Worm (Caenorhabditis elegans): ENCODE measurements around the gene C17G10.10.

ce11 chrII:5549746-5550145, 49.4 kb downstream of the C17G10.10 start, which contains the start of gene C17C3.6:
- no peak for TF ChIP-seq pag-3 (tag; optimal IDR thresholded peaks at IDR 0.05; ENCODE audit: borderline replicate concordance, insufficient read depth)
- no peak for TF ChIP-seq lin-39 (tag; optimal IDR thresholded peaks at IDR 0.05)
- TF ChIP-seq nhr-11 (tag; optimal IDR thresholded peaks at IDR 0.05), result no peak
- TF ChIP-seq efl-1 (optimal IDR thresholded peaks at IDR 0.05), result no peak
- no peak for TF ChIP-seq efl-1 (GFP tag; optimal IDR thresholded peaks at IDR 0.05 in 1 of 2)
- no peak for TF ChIP-seq ztf-11 (tag; optimal IDR thresholded peaks at IDR 0.05)
- no peak for TF ChIP-seq lir-3 (tag; optimal IDR thresholded peaks at IDR 0.05; ENCODE audit: poor library complexity)
- TF ChIP-seq elt-2 (tag; optimal IDR thresholded peaks at IDR 0.05), result no peak

Measured in whole organism, L1 larva.